Worm (Caenorhabditis elegans) whole organism, young adult: ENCODE data around the gene her-1.

Experiments used
- F57A8.1 ChIP-seq: fragments of 200-800 bp; sonication (Bioruptor generic); optimal IDR thresholded peaks from 2 replicates; lab custom pipeline; 2018; ENCODE audit warnings: mild to moderate bottlenecking, missing genetic modification characterization, moderate library complexity, missing compliant biosample characterization
- mes-4 ChIP-seq: sonication (generic microtip); optimal IDR thresholded peaks from 2 replicates; lab custom pipeline; 2016; ENCODE audit warnings: missing genotype, missing genetic modification characterization, missing compliant biosample characterization
- nhr-90 ChIP-seq: sonication (generic microtip); optimal IDR thresholded peaks from 2 replicates; lab custom pipeline; 2016; ENCODE audit warnings: missing genotype, mild to moderate bottlenecking, missing genetic modification characterization, missing compliant biosample characterization
- unc-62 ChIP-seq: fragments of 150-350 bp; optimal IDR thresholded peaks from 2 replicates; lab custom pipeline; 2014; ENCODE audit warnings: missing biosample characterization, missing genetic modification reagents, missing genetic modification characterization

DNA sequence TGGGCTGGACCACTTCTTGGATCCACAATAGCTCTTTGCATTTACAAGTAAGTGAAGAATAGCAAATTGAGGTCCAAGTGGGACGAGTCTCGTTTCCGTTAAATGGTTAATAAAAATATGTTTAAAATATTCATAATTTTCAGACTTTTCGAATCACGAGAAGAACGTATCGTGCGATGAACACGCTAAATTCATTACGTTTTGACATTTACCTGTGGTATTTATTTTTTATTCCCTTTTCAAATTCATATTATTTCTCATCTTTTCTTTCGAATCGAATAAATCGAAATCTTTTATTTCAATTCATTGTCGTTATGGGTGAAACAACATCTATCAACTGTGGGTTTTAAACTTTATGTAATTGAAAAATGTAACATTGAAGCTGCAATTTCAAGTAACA, 42.6 kb downstream of the her-1 start, which contains the start of gene marc-1:
- TF ChIP-seq F57A8.1 (no peak), nhr-90 (tag; lab: Kevin White, UChicago) (no peak), mes-4 (tag; lab: Kevin White, UChicago) (no peak), unc-62 (GFP tag; lab: Kevin White, UChicago) (no peak)
